Worm (Caenorhabditis elegans) whole organism, early embryonic: ENCODE data around the gene clec-172.

Source experiments
- B0310.2 ChIP-seq: sonication (generic microtip); optimal IDR thresholded peaks from 2 replicates; lab custom pipeline; 2016; ENCODE audit warnings: mild to moderate bottlenecking, missing genetic modification characterization, missing compliant biosample characterization
- F13C5.2 ChIP-seq: sonication (generic microtip); optimal IDR thresholded peaks from 2 replicates; lab custom pipeline; 2017; ENCODE audit warnings: mild to moderate bottlenecking, missing genetic modification characterization, inconsistent platforms, missing compliant biosample characterization
- aly-1 ChIP-seq: sonication (generic microtip); optimal IDR thresholded peaks from 2 replicates; lab custom pipeline; 2016; ENCODE audit warnings: missing genetic modification characterization, missing compliant biosample characterization
- ama-1 ChIP-seq: fragments of 150-350 bp; optimal IDR thresholded peaks from 2 replicates; lab custom pipeline; 2014
- ceh-13 ChIP-seq: fragments of 200-800 bp; sonication (Bioruptor generic); optimal IDR thresholded peaks from 2 replicates; lab custom pipeline; 2018; ENCODE audit warnings: mild to moderate bottlenecking, missing genetic modification characterization, missing compliant biosample characterization
- ceh-36 ChIP-seq: sonication (generic microtip); optimal IDR thresholded peaks from 2 replicates; lab custom pipeline; 2016; ENCODE audit warnings: missing genetic modification characterization, inconsistent platforms, missing compliant biosample characterization
- ets-7 ChIP-seq: sonication (generic microtip); optimal IDR thresholded peaks from 2 replicates; lab custom pipeline; 2016; ENCODE audit warnings: missing genotype, missing genetic modification characterization, missing compliant biosample characterization
- flt-1 ChIP-seq: fragments of 200-800 bp; sonication (Bioruptor generic); IDR thresholded peaks from 2 replicates; pipeline ENCODE4 v1.3.6; 2022; ENCODE audit warnings: missing genetic modification characterization, missing compliant biosample characterization
- hmbx-1 ChIP-seq: sonication (generic microtip); optimal IDR thresholded peaks from 2 replicates; lab custom pipeline; 2016; ENCODE audit warnings: mild to moderate bottlenecking, missing genetic modification characterization, missing compliant biosample characterization
- hmg-4 ChIP-seq: fragments of 200-800 bp; sonication (Bioruptor generic); optimal IDR thresholded peaks from 2 replicates; lab custom pipeline; 2018; ENCODE audit warnings: mild to moderate bottlenecking, missing genetic modification characterization, missing compliant biosample characterization
- hnd-1 ChIP-seq: sonication (generic microtip); optimal IDR thresholded peaks from 2 replicates; lab custom pipeline; 2016; ENCODE audit warnings: missing genetic modification characterization, missing compliant biosample characterization
- pes-1 ChIP-seq: fragments of 200-800 bp; sonication (Bioruptor generic); IDR thresholded peaks from 2 replicates; pipeline ENCODE4 v1.3.6; 2022; ENCODE audit warnings: missing genetic modification reagents, missing genetic modification characterization, missing compliant biosample characterization
- scrt-1 ChIP-seq: fragments of 200-800 bp; sonication (Bioruptor generic); IDR thresholded peaks from 2 replicates; pipeline ENCODE4 v1.3.6; 2022; ENCODE audit warnings: missing genetic modification characterization, missing compliant biosample characterization
- sea-1 ChIP-seq: fragments of 200-800 bp; sonication (Bioruptor generic); conservative IDR thresholded peaks from 2 replicates; pipeline ENCODE4 v1.3.6; 2022; ENCODE audit warnings: missing genetic modification characterization, missing compliant biosample characterization
- tbx-11 ChIP-seq: fragments of 200-800 bp; sonication (Bioruptor generic); IDR thresholded peaks from 2 replicates; pipeline ENCODE4 v1.3.6; 2022; ENCODE audit warnings: missing genetic modification characterization, missing compliant biosample characterization
- tbx-37 ChIP-seq: fragments of 200-800 bp; sonication (Bioruptor generic); conservative IDR thresholded peaks from 2 replicates; pipeline ENCODE4 v1.3.6; 2022; ENCODE audit warnings: missing genetic modification reagents, missing genetic modification characterization, missing compliant biosample characterization
- tra-4 ChIP-seq: sonication (generic microtip); optimal IDR thresholded peaks from 2 replicates; lab custom pipeline; 2017; ENCODE audit warnings: missing genetic modification characterization, missing compliant biosample characterization

clec-172 gene

ce11 chrIV:1553195-1553918, 36.9 kb upstream of the clec-172 start, which contains the start of gene C34H4.2:
C34H4.2 (plus strand) TSS chrIV:1553752.
- TF ChIP-seq scrt-1 (GFP tag; lab: Robert Waterston, UW): no peak
- TF ChIP-seq tra-4 (tag; lab: Kevin White, UChicago): no peak
- no peak for TF ChIP-seq ama-1 (lab: Kevin White, UChicago)

- TF ChIP-seq sea-1 (GFP tag; lab: Robert Waterston, UW) (no peak), tra-4 (tag; lab: Kevin White, UChicago) (no peak), ets-7 (no peak), pes-1 (GFP tag; lab: Robert Waterston, UW) (no peak), ama-1 (lab: Kevin White, UChicago) (no peak), hmg-4 (no peak), B0310.2 (tag; lab: Kevin White, UChicago) (no peak), scrt-1 (GFP tag; lab: Robert Waterston, UW) (no peak), F13C5.2 (no peak), hmbx-1 (tag; lab: Kevin White, UChicago) (no peak), ceh-36 (tag; lab: Kevin White, UChicago) (no peak), aly-1 (tag; lab: Kevin White, UChicago) (no peak)
Measured at ce11 chrIV:1550578-1550977, 34.2 kb upstream of the clec-172 start, which contains the start of gene tag-244. tag-244 (plus strand) TSS chrIV:1550878.

ce11 chrIV:1550131-1550530, 33.7 kb upstream of the clec-172 start, which contains the start of gene C34H4.5:
C34H4.5 (minus strand) TSS chrIV:1550231.
- TF ChIP-seq hmg-4 (no peak), hnd-1 (tag; lab: Kevin White, UChicago) (no peak), F13C5.2 (no peak), ets-7 (no peak), ceh-13 (GFP tag; lab: Kevin White, UChicago) (no peak), tbx-37 (no peak), tbx-11 (GFP tag; lab: Robert Waterston, UW) (no peak), pes-1 (GFP tag; lab: Robert Waterston, UW) (no peak), flt-1 (GFP tag; lab: Robert Waterston, UW) (no peak), tra-4 (tag; lab: Kevin White, UChicago) (no peak)

ce11 chrIV:1549095-1550093, 33.0 kb upstream of the clec-172 start:
- TF ChIP-seq ama-1 (lab: Kevin White, UChicago) (no peak), aly-1 (tag; lab: Kevin White, UChicago) (peak; percentile 1)

DNA sequence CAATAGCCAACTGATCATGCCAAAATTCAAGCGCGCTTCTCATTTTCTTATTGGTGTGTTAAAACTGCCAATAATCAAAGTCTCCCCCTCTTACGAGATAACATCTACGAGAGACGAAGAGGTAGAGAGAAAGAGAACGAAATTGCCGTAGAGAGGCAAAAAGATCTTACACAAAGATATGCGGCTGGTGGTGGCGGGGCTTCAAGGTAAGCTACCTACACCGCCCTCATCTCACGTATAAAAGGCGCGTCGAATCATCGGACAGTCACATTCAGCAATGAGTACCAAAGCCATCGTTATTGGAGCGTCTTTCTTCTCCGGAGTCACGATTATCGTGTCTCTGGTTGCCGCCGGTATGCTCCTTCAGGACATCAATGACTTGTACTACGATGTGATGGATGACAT, 32.0 kb upstream of the clec-172 start, which contains the start of gene col-107:
Gene col-107, plus strand, starts transcription at position 265 of the 405 bp plus-strand sequence.
- TF ChIP-seq tbx-11 (GFP tag; lab: Robert Waterston, UW): no peak
- no peak for TF ChIP-seq ceh-36 (tag; lab: Kevin White, UChicago)
- no peak for TF ChIP-seq ceh-13 (GFP tag; lab: Kevin White, UChicago)
- TF ChIP-seq ama-1 (lab: Kevin White, UChicago): no peak
- TF ChIP-seq hmg-4: no peak
- TF ChIP-seq tbx-37: no peak
- TF ChIP-seq tra-4 (tag; lab: Kevin White, UChicago): no peak
- TF ChIP-seq F13C5.2: no peak
- TF ChIP-seq hmbx-1 (tag; lab: Kevin White, UChicago): no peak
- TF ChIP-seq B0310.2 (tag; lab: Kevin White, UChicago): no peak
- TF ChIP-seq hnd-1 (tag; lab: Kevin White, UChicago): no peak
- no peak for TF ChIP-seq flt-1 (GFP tag; lab: Robert Waterston, UW)
- no peak for TF ChIP-seq ets-7
- no peak for TF ChIP-seq pes-1 (GFP tag; lab: Robert Waterston, UW)
- TF ChIP-seq scrt-1 (GFP tag; lab: Robert Waterston, UW): no peak
- no peak for TF ChIP-seq aly-1 (tag; lab: Kevin White, UChicago)
- TF ChIP-seq sea-1 (GFP tag; lab: Robert Waterston, UW): no peak

DNA sequence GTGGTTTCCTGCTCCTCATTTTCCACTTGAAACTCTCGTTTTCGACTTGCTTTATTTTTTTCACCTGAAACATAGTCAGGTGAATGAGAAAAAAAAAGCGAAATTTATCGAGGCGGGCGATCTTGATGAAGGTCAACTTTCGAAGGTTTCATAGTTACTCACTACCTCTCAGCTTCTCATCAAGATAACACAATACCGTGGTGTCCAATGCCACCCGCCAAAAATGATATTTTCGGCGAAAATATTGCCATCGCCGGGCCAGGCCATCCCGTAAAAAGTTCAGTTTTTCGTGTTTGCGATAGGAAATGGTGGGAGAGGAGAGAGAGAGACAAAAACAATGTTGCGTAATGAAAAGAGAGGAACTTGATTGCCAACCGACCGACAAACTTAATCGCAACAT, 30.7 kb upstream of the clec-172 start:
- TF ChIP-seq ets-7: no peak
- no peak for TF ChIP-seq F13C5.2
- TF ChIP-seq aly-1 (tag; lab: Kevin White, UChicago): no peak
- no peak for TF ChIP-seq scrt-1 (GFP tag; lab: Robert Waterston, UW)
- no peak for TF ChIP-seq tbx-11 (GFP tag; lab: Robert Waterston, UW)
- TF ChIP-seq hmbx-1 (tag; lab: Kevin White, UChicago): no peak
- no peak for TF ChIP-seq sea-1 (GFP tag; lab: Robert Waterston, UW)
- no peak for TF ChIP-seq ceh-13 (GFP tag; lab: Kevin White, UChicago)
- TF ChIP-seq tra-4 (tag; lab: Kevin White, UChicago): no peak
- no peak for TF ChIP-seq B0310.2 (tag; lab: Kevin White, UChicago)
- no peak for TF ChIP-seq pes-1 (GFP tag; lab: Robert Waterston, UW)
- no peak for TF ChIP-seq hnd-1 (tag; lab: Kevin White, UChicago)
- TF ChIP-seq flt-1 (GFP tag; lab: Robert Waterston, UW): no peak
- no peak for TF ChIP-seq tbx-37
- no peak for TF ChIP-seq ceh-36 (tag; lab: Kevin White, UChicago)
- no peak for TF ChIP-seq hmg-4

DNA sequence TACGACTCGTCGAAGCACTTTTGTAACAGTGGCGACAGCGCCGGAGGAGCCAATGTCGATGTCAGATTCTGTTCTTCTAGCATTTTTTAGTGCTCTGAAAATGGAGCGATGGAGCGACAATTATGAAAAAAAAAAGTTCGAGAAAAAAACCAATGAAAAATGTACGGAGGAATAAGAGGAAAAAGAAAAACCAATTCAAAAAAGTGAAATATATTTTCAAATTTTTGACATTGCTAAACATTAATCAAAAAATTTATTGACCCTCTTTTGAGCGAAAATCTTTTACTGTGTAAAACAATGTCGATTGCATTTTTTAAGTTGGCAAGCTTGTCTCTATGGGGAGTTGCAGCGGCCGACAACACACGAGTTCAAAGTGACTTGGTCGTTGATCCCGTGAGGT, 19.9 kb upstream of the clec-172 start, which contains the start of gene K03H6.5:
Gene K03H6.5, minus strand, starts transcription at position 101 of the 400 bp plus-strand sequence.
- TF ChIP-seq B0310.2 (tag; lab: Kevin White, UChicago) (no peak), hmg-4 (no peak), ets-7 (no peak), ama-1 (lab: Kevin White, UChicago) (no peak), tra-4 (tag; lab: Kevin White, UChicago) (no peak), flt-1 (GFP tag; lab: Robert Waterston, UW) (no peak), F13C5.2 (no peak), ceh-36 (tag; lab: Kevin White, UChicago) (no peak), tbx-37 (no peak), hmbx-1 (tag; lab: Kevin White, UChicago) (no peak)
